Worm (Caenorhabditis elegans) whole organism, L3 larva: ENCODE data around the gene snf-11.
A peak's percentile ranks its signal among the peaks of the same experiment; 100 is the strongest.

Experiments used
- R02D3.7 ChIP-seq: fragments of 150-350 bp; optimal IDR thresholded peaks from 2 replicates; lab custom pipeline; 2014; ENCODE audit warnings: missing biosample characterization, missing genetic modification characterization
- ZK546.5 ChIP-seq: sonication (generic microtip); optimal IDR thresholded peaks from 2 replicates; lab custom pipeline; 2017; ENCODE audit warnings: missing biosample characterization, missing genetic modification characterization
- ama-1 ChIP-seq: fragments of 150-350 bp; optimal IDR thresholded peaks from 2 replicates; lab custom pipeline; 2018
- ceh-16 ChIP-seq: sonication (generic microtip); optimal IDR thresholded peaks from 2 replicates; lab custom pipeline; 2017; ENCODE audit warnings: missing biosample characterization, missing genetic modification characterization
- ceh-28 ChIP-seq: fragments of 150-350 bp; optimal IDR thresholded peaks from 2 replicates; lab custom pipeline; 2014; ENCODE audit warnings: missing biosample characterization, missing genetic modification reagents, missing genetic modification characterization
- ceh-82 ChIP-seq: fragments of 150-350 bp; optimal IDR thresholded peaks from 2 replicates; lab custom pipeline; 2014; ENCODE audit warnings: missing biosample characterization, missing genetic modification characterization
- ceh-9 ChIP-seq: sonication (generic microtip); optimal IDR thresholded peaks from 2 replicates; lab custom pipeline; 2018; ENCODE audit warnings: missing biosample characterization, missing genetic modification characterization
- daf-12 ChIP-seq: fragments of 150-350 bp; optimal IDR thresholded peaks from 2 replicates; lab custom pipeline; 2014; ENCODE audit warnings: missing biosample characterization, missing genetic modification reagents, missing genetic modification characterization
- egl-5 ChIP-seq: fragments of 150-350 bp; optimal IDR thresholded peaks from 2 replicates; lab custom pipeline; 2017; ENCODE audit warnings: missing biosample characterization, missing genetic modification reagents, missing genetic modification characterization, inconsistent platforms
- elt-1 ChIP-seq: fragments of 150-350 bp; optimal IDR thresholded peaks from 2 replicates; lab custom pipeline; 2014; ENCODE audit warnings: missing biosample characterization, missing genetic modification characterization
- elt-2 ChIP-seq: sonication (generic microtip); optimal IDR thresholded peaks from 2 replicates; lab custom pipeline; 2016; ENCODE audit warnings: missing genetic modification reagents, mild to moderate bottlenecking, missing genetic modification characterization, missing compliant biosample characterization
- elt-3 ChIP-seq, 3 experiments: fragments of 150-350 bp in 1 of 3; sonication (generic microtip) in 2 of 3; optimal IDR thresholded peaks; 2 replicates in 2 of 3; 4 replicates in 1 of 3; lab custom pipeline; 2014 to 2017; ENCODE audit warnings: missing biosample characterization in 3 of 3, missing genetic modification characterization in 3 of 3
- fos-1 ChIP-seq: fragments of 150-350 bp; optimal IDR thresholded peaks from 2 replicates; lab custom pipeline; 2014; ENCODE audit warnings: missing biosample characterization, missing genetic modification characterization
- hmg-11 ChIP-seq: sonication (generic microtip); optimal IDR thresholded peaks from 2 replicates; lab custom pipeline; 2016; ENCODE audit warnings: missing genetic modification characterization, missing compliant biosample characterization
- jun-1 ChIP-seq: fragments of 150-350 bp; optimal IDR thresholded peaks from 2 replicates; lab custom pipeline; 2014; ENCODE audit warnings: missing biosample characterization, missing genetic modification reagents, missing genetic modification characterization
- lin-15B ChIP-seq: fragments of 150-350 bp; optimal IDR thresholded peaks from 2 replicates; lab custom pipeline; 2014; ENCODE audit warnings: missing biosample characterization, missing genetic modification characterization
- lin-39 ChIP-seq: fragments of 150-350 bp; optimal IDR thresholded peaks from 2 replicates; lab custom pipeline; 2018; ENCODE audit warnings: missing biosample characterization, missing genetic modification reagents, missing genetic modification characterization
- lsy-12 ChIP-seq: sonication (generic microtip); optimal IDR thresholded peaks from 2 replicates; lab custom pipeline; 2016; ENCODE audit warnings: mild to moderate bottlenecking, missing genetic modification characterization, missing compliant biosample characterization
- mdl-1 ChIP-seq: fragments of 150-350 bp; optimal IDR thresholded peaks from 2 replicates; lab custom pipeline; 2014; ENCODE audit warnings: missing biosample characterization, missing genetic modification characterization
- nfya-1 ChIP-seq: sonication (generic microtip); optimal IDR thresholded peaks from 2 replicates; lab custom pipeline; 2017; ENCODE audit warnings: missing genetic modification characterization, mild to moderate bottlenecking, missing compliant biosample characterization, antibody characterized with exemption, moderate library complexity; ENCODE audit not compliant: insufficient read depth
- nhr-23 ChIP-seq: fragments of 150-350 bp; optimal IDR thresholded peaks from 2 replicates; lab custom pipeline; 2014; ENCODE audit warnings: missing biosample characterization, missing genetic modification reagents, missing genetic modification characterization
- nhr-25 ChIP-seq: sonication (generic microtip); optimal IDR thresholded peaks from 2 replicates; lab custom pipeline; 2017; ENCODE audit warnings: missing biosample characterization, missing genetic modification characterization
- nhr-28 ChIP-seq: fragments of 150-350 bp; optimal IDR thresholded peaks from 2 replicates; lab custom pipeline; 2014; ENCODE audit warnings: missing biosample characterization, missing genetic modification characterization
- nhr-43 ChIP-seq: sonication (generic microtip); optimal IDR thresholded peaks from 2 replicates; lab custom pipeline; 2016; ENCODE audit warnings: mild to moderate bottlenecking, missing genetic modification characterization, missing compliant biosample characterization; ENCODE audit not compliant: poor library complexity, severe bottlenecking
- nhr-76 ChIP-seq: fragments of 150-350 bp; sonication (generic microtip); optimal IDR thresholded peaks from 5 replicates; lab custom pipeline; 2014; ENCODE audit warnings: missing biosample characterization, missing genetic modification characterization
- nhr-77 ChIP-seq: fragments of 150-350 bp; optimal IDR thresholded peaks from 2 replicates; lab custom pipeline; 2014; ENCODE audit warnings: missing biosample characterization, missing genetic modification characterization
- pha-4 ChIP-seq: fragments of 150-350 bp; optimal IDR thresholded peaks from 2 replicates; lab custom pipeline; 2014; ENCODE audit warnings: missing biosample characterization, missing genetic modification reagents, missing genetic modification characterization
- snpc-4 ChIP-seq: fragments of 150-350 bp; optimal IDR thresholded peaks from 2 replicates; lab custom pipeline; 2014; ENCODE audit warnings: missing biosample characterization, missing genetic modification characterization

The snf-11 gene

DNA sequence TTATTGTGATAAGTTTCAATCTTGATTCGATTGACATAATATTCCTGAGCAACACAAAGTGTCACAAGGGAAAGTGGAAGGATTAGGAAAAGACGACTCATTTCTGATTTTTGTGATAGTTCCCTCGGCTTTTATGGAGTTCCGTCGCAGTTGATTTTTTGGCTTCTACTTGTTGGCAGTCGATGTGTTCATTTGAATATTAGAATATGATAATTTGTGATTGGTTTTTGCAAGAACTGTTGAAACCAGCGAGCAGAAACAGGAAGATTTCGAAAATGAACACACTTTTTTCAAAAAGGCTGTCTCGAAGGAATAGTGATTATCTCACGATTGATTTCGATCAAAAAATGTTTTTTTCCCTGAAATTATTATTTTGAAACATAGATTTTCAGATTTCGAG is 25.9 kb upstream of the snf-11 start, which contains the start of gene T02E9.6:
TSS of gene T02E9.6 (minus strand) at position 101 of the 400 bp plus-strand sequence.
- TF ChIP-seq ceh-9 (tag; lab: Kevin White, UChicago) (no peak), R02D3.7 (tag; lab: Kevin White, UChicago) (no peak), nhr-76 (no peak), fos-1 (tag; lab: Kevin White, UChicago) (no peak), lin-39 (no peak), mdl-1 (no peak), jun-1 (tag; lab: Kevin White, UChicago) (no peak), nhr-25 (no peak)

DNA sequence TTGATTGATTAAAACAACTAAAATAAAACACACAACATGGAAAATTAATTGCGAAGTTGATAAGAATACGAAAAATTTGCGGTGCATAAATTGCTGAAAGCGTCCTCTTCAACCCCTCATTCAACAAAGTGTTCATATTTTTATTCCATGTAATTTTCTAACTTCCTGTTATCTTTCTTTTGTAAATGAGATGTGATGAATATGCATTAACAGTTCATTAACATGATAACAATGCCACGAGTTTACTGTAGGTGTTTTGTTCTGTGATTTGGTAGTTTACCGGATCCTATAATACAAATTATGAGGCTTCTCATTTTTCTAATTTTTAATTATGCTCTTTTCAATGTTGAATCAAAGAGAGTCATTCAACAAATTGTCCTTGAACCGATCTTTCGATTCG is 20.9 kb upstream of the snf-11 start, which contains the start of gene F47G9.6:
TSS of gene F47G9.6 (plus strand) at position 301 of the 400 bp plus-strand sequence.
- TF ChIP-seq R02D3.7 (tag; lab: Kevin White, UChicago) (no peak), lsy-12 (tag; lab: Kevin White, UChicago) (no peak), mdl-1 (no peak), fos-1 (tag; lab: Kevin White, UChicago) (no peak)

DNA sequence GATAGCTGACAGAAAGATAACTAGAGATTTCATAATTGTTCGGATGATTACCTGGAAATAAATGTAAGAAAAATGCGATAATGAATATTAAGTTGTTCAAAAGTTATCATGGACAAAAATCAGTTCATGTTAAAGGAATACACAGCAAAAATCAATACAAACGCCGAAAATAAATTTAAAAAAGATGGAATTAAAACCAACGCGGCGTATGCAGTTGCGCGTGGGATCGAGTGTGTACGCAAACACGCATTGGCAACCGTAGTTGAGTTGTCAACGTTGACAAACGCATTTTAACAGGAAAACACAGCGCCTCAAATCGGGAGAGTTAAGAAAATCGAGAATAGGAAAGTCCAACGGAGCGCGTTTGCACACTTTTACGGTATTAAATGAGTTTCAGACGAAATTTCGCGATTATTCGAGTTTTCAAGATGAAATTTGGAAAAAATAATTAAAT is 18.7 kb upstream of the snf-11 start, which contains the start of gene tmed-10:
TSS of gene tmed-10 (minus strand) at position 51 of the 454 bp plus-strand sequence.
- TF ChIP-seq nhr-28 (tag; lab: Kevin White, UChicago) (no peak), egl-5 (tag; lab: Kevin White, UChicago) (peak; percentile 3), nhr-23 (tag; lab: Kevin White, UChicago) (peak; percentile 36), nfya-1 (tag; lab: Kevin White, UChicago) (peak; percentile 72), nhr-25 (peak; percentile 57), elt-1 (tag; lab: Kevin White, UChicago) (no peak), lin-15B (tag; lab: Kevin White, UChicago) (peak; percentile 80), snpc-4 (tag; lab: Kevin White, UChicago) (peak; percentile 69), hmg-11 (peak; percentile 34), lin-39 (peak; percentile 64), elt-2 (tag; lab: Kevin White, UChicago) (peak; percentile 50), pha-4 (tag; lab: Kevin White, UChicago) (peak; percentile 82), ceh-28 (no peak)
- TF ChIP-seq, all 47 proteins: peak for 10

DNA sequence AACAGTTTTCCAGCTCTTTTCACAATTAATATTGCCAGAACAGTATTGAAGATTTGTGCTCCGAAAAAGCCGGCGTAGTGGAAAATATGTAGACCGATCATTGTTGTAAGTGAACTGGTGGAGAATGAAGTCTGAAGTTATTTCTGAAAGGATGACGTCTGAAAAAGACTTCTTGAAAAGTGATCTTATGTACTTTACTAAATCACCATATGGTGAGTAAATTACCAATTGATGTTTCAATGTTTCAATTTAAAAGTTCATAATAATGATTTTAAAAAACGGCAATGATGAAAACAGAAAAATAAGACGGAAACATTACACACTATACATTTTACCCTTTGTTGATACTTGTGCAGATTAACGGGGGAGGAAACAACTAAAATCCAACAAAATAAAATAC is 15.5 kb upstream of the snf-11 start, which contains the start of gene str-141:
TSS of gene str-141 (minus strand) at position 101 of the 400 bp plus-strand sequence.
- no peak for TF ChIP-seq hmg-11
- TF ChIP-seq nhr-23 (tag; lab: Kevin White, UChicago), result no peak
- TF ChIP-seq nfya-1 (tag; lab: Kevin White, UChicago), result no peak

DNA sequence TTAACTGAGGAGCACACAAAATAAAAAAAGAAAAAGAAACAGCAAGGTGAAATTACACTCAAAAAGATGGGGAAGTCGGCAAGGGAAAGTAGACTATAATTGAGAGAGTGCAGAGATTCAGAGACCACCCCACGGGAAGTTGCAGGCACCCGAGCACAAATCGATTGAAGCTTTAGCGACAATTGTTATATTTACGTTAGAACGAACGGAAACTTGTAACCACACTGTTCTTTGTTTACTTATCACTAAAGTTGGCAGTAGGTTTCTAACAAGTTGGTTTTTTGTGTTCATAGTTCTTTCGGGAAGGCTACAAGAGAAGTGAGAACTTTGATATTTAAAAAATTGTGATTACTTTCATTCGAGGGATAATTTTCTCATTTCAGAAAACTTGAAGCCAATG is 13.5 kb upstream of the snf-11 start, which contains the start of gene F47G9.4:
TSS of gene F47G9.4 (minus strand) at position 98 of the 400 bp plus-strand sequence.
- TF ChIP-seq nhr-23 (tag; lab: Kevin White, UChicago) (no peak), elt-2 (tag; lab: Kevin White, UChicago) (peak; percentile 8), pha-4 (tag; lab: Kevin White, UChicago) (peak; percentile 94)
- TF ChIP-seq, all 47 proteins: peak for 2

DNA sequence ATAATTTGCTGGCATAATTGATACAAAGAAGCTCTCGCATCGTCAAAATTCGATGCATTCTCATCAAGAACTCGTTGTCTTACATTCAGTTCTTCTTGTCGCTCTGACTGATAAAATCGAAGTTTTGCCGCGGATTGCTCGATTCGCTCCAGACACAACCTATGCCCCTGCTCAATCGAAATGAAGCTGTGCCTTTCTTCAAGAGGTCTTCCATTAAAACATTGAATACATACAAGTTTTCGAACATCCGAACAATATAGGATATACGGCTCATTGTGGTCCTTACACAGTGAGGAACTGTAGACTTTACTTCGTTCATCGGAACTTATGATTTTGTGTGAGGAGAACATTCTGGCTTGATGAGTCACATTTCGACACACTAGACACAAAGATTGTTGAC is 12.6 kb upstream of the snf-11 start:
- no peak for TF ChIP-seq nhr-77 (tag; lab: Kevin White, UChicago)
- no peak for TF ChIP-seq nfya-1 (tag; lab: Kevin White, UChicago)
- TF ChIP-seq nhr-43 (tag; lab: Kevin White, UChicago), result no peak
- TF ChIP-seq lin-39, result no peak
- no peak for TF ChIP-seq ama-1 (lab: Kevin White, UChicago)
- TF ChIP-seq ZK546.5, result no peak
- no peak for TF ChIP-seq nhr-25
- no peak for TF ChIP-seq daf-12 (tag; lab: Kevin White, UChicago)
- TF ChIP-seq ceh-82, result no peak
- TF ChIP-seq ceh-9 (tag; lab: Kevin White, UChicago), result no peak
- no peak for TF ChIP-seq mdl-1
- TF ChIP-seq ceh-16 (tag; lab: Kevin White, UChicago), result no peak
- TF ChIP-seq elt-3 (tag; optimal IDR thresholded peaks at IDR 0.05; lab: Kevin White, UChicago), result no peak
- TF ChIP-seq elt-2 (tag; lab: Kevin White, UChicago), result no peak
- no peak for TF ChIP-seq ceh-28
- TF ChIP-seq lsy-12 (tag; lab: Kevin White, UChicago), result no peak
- TF ChIP-seq jun-1 (tag; lab: Kevin White, UChicago), result no peak
